Fruit fly (Drosophila melanogaster) whole organism, embryonic: ENCODE results near the gene eIF2gamma.

ENCODE experiments used
- CG10274 ChIP-seq: fragments of 200-800 bp; sonication (Bioruptor generic); optimal IDR thresholded peaks from 3 replicates; lab custom pipeline; 2017; ENCODE audit warnings: missing biosample characterization, mild to moderate bottlenecking, missing genetic modification characterization
- CG10321 ChIP-seq: fragments of 200-800 bp; sonication (Bioruptor generic); IDR thresholded peaks from 2 replicates; pipeline ENCODE4 v1.3.6; 2022; ENCODE audit warnings: missing biosample characterization, missing genetic modification characterization
- CG11695 ChIP-seq: fragments of 200-800 bp; sonication (Bioruptor generic); IDR thresholded peaks from 3 replicates; pipeline ENCODE4 v1.3.6; 2022; ENCODE audit warnings: missing biosample characterization, missing genetic modification characterization
- CG11696 ChIP-seq: fragments of 200-800 bp; sonication (Bioruptor generic); IDR thresholded peaks from 2 replicates; pipeline ENCODE4 v1.3.6; 2022; ENCODE audit warnings: missing biosample characterization, missing genetic modification characterization
- CG15479 ChIP-seq: fragments of 200-800 bp; sonication (Bioruptor generic); optimal IDR thresholded peaks from 3 replicates; lab custom pipeline; 2019; ENCODE audit warnings: missing biosample characterization, mild to moderate bottlenecking, missing genetic modification characterization, moderate library complexity
- CG17385 ChIP-seq: fragments of 200-800 bp; sonication (Bioruptor generic); optimal IDR thresholded peaks from 3 replicates; lab custom pipeline; 2018; ENCODE audit warnings: missing biosample characterization, mild to moderate bottlenecking, missing genetic modification characterization
- CG18619 ChIP-seq: fragments of 200-800 bp; sonication (Bioruptor generic); optimal IDR thresholded peaks from 3 replicates; lab custom pipeline; 2017; ENCODE audit warnings: missing biosample characterization, mild to moderate bottlenecking, missing genetic modification characterization
- CG4282 ChIP-seq: fragments of 200-800 bp; sonication (Bioruptor generic); optimal IDR thresholded peaks from 2 replicates; lab custom pipeline; 2016; ENCODE audit warnings: missing biosample characterization, missing genetic modification characterization
- CG5953 ChIP-seq: fragments of 200-800 bp; sonication (Bioruptor generic); IDR thresholded peaks from 2 replicates; pipeline ENCODE4 v1.3.6; 2022; ENCODE audit warnings: missing biosample characterization, missing genetic modification characterization
- CG6813 ChIP-seq: fragments of 200-800 bp; sonication (Bioruptor generic); optimal IDR thresholded peaks from 2 replicates; lab custom pipeline; 2017; ENCODE audit warnings: missing biosample characterization, missing genetic modification characterization, mild to moderate bottlenecking, moderate library complexity, missing genetic modification reagents
- CG7357 ChIP-seq: fragments of 200-800 bp; sonication (Bioruptor generic); IDR thresholded peaks from 3 replicates; pipeline ENCODE4 v1.3.6; 2022; ENCODE audit warnings: missing biosample characterization, missing genetic modification characterization
- CG7928 ChIP-seq: fragments of 200-800 bp; sonication (Bioruptor generic); optimal IDR thresholded peaks from 2 replicates; lab custom pipeline; 2017; ENCODE audit warnings: missing biosample characterization, mild to moderate bottlenecking, missing genetic modification characterization
- CG9797 ChIP-seq: fragments of 200-800 bp; sonication (Bioruptor generic); optimal IDR thresholded peaks from 3 replicates; lab custom pipeline; 2018; ENCODE audit warnings: missing biosample characterization, mild to moderate bottlenecking, missing genetic modification characterization
- Chrac-16 ChIP-seq: fragments of 200-800 bp; sonication (Bioruptor generic); optimal IDR thresholded peaks from 3 replicates; lab custom pipeline; 2016; ENCODE audit warnings: missing biosample characterization, missing genetic modification characterization
- D ChIP-seq, 2 experiments: fragments of 200-800 bp in 1 of 2; fragments of >200 bp in 1 of 2; sonication (Bioruptor generic) in 1 of 2; optimal IDR thresholded peaks; 2 replicates in 1 of 2; 3 replicates in 1 of 2; lab custom pipeline; 2017; ENCODE audit warnings: mild to moderate bottlenecking in 1 of 2, missing biosample characterization in 1 of 2, missing genetic modification characterization in 1 of 2, missing genetic modification reagents in 1 of 2
- Dad ChIP-seq: fragments of 200-800 bp; sonication (Bioruptor generic); optimal IDR thresholded peaks from 3 replicates; lab custom pipeline; 2016; ENCODE audit warnings: missing biosample characterization, missing genetic modification characterization
- Doc2 ChIP-seq: fragments of 200-800 bp; sonication (Bioruptor generic); IDR thresholded peaks from 2 replicates; pipeline ENCODE4 v1.3.6; 2022; ENCODE audit warnings: missing biosample characterization, missing genetic modification characterization
- H15 ChIP-seq: fragments of 200-800 bp; sonication (Bioruptor generic); IDR thresholded peaks from 3 replicates; pipeline ENCODE4 v1.3.6; 2022; ENCODE audit warnings: missing biosample characterization, missing genetic modification characterization
- HHEX ChIP-seq: fragments of 200-800 bp; sonication (Bioruptor generic); optimal IDR thresholded peaks from 3 replicates; lab custom pipeline; 2017; ENCODE audit warnings: missing biosample characterization, mild to moderate bottlenecking, missing genetic modification characterization, missing genetic modification reagents
- HLH54F ChIP-seq: fragments of 200-800 bp; sonication (Bioruptor generic); optimal IDR thresholded peaks from 3 replicates; lab custom pipeline; 2016; ENCODE audit warnings: missing biosample characterization, missing genetic modification characterization
- Hr51 ChIP-seq, 2 experiments: fragments of 200-800 bp; sonication (Bioruptor generic); optimal IDR thresholded peaks; 2 replicates in 1 of 2; 3 replicates in 1 of 2; lab custom pipeline; 2016 to 2018; ENCODE audit warnings: missing biosample characterization in 2 of 2, missing genetic modification characterization in 2 of 2, mild to moderate bottlenecking in 1 of 2, moderate library complexity in 1 of 2
- Lhr ChIP-seq: fragments of 200-800 bp; sonication (Bioruptor generic); optimal IDR thresholded peaks from 3 replicates; lab custom pipeline; 2017; ENCODE audit warnings: mild to moderate bottlenecking, missing biosample characterization, missing genetic modification reagents, missing genetic modification characterization
- Mad ChIP-seq: fragments of 200-800 bp; sonication (Bioruptor generic); optimal IDR thresholded peaks from 2 replicates; lab custom pipeline; 2016; ENCODE audit warnings: missing biosample characterization, missing genetic modification characterization
- Opbp ChIP-seq: fragments of 200-800 bp; sonication (Bioruptor generic); IDR thresholded peaks from 3 replicates; pipeline ENCODE4 v1.3.6; 2022; ENCODE audit warnings: missing biosample characterization, missing genetic modification characterization; ENCODE audit not compliant: partially characterized antibody
- Optix ChIP-seq: fragments of 200-800 bp; sonication (Bioruptor generic); IDR thresholded peaks from 3 replicates; pipeline ENCODE4 v1.3.6; 2022; ENCODE audit warnings: missing biosample characterization, missing genetic modification characterization
- abd-A ChIP-seq: fragments of 200-800 bp; sonication (Bioruptor generic); optimal IDR thresholded peaks from 3 replicates; lab custom pipeline; 2019; ENCODE audit warnings: missing biosample characterization, mild to moderate bottlenecking, missing genetic modification characterization, moderate library complexity
- bigmax ChIP-seq: fragments of 200-800 bp; sonication (Bioruptor generic); optimal IDR thresholded peaks from 2 replicates; lab custom pipeline; 2018; ENCODE audit warnings: missing biosample characterization, mild to moderate bottlenecking, missing genetic modification characterization
- bsh ChIP-seq, 2 experiments: fragments of 200-800 bp; sonication (Bioruptor generic); optimal IDR thresholded peaks; 2 replicates each; lab custom pipeline; 2017 to 2018; ENCODE audit warnings: mild to moderate bottlenecking in 2 of 2, missing biosample characterization in 2 of 2, missing genetic modification characterization in 2 of 2, moderate library complexity in 1 of 2
- chinmo ChIP-seq: fragments of 200-800 bp; sonication (Bioruptor generic); IDR thresholded peaks from 4 replicates; pipeline ENCODE4 v1.3.6; 2022; ENCODE audit warnings: missing biosample characterization, missing genetic modification characterization; ENCODE audit not compliant: partially characterized antibody
- da ChIP-seq: fragments of 200-800 bp; sonication (Bioruptor generic); optimal IDR thresholded peaks from 2 replicates; lab custom pipeline; 2016; ENCODE audit warnings: missing biosample characterization, missing genetic modification characterization
- dmrt11E ChIP-seq: fragments of 200-800 bp; sonication (Bioruptor generic); optimal IDR thresholded peaks from 3 replicates; lab custom pipeline; 2018; ENCODE audit warnings: missing biosample characterization, mild to moderate bottlenecking, missing genetic modification characterization, moderate library complexity
- dpn ChIP-seq, 2 experiments: fragments of 200-800 bp; sonication (Bioruptor generic); optimal IDR thresholded peaks; 3 replicates each; lab custom pipeline; 2016; ENCODE audit warnings: missing biosample characterization in 2 of 2, missing genetic modification characterization in 2 of 2
- dysf ChIP-seq: fragments of 200-800 bp; sonication (Bioruptor generic); IDR thresholded peaks from 3 replicates; pipeline ENCODE4 v1.3.6; 2022; ENCODE audit warnings: missing biosample characterization, missing genetic modification characterization
- gsb-n ChIP-seq: fragments of 200-800 bp; sonication (Bioruptor generic); optimal IDR thresholded peaks from 3 replicates; lab custom pipeline; 2018; ENCODE audit warnings: missing biosample characterization, mild to moderate bottlenecking, missing genetic modification characterization
- ham ChIP-seq: fragments of 200-800 bp; sonication (Bioruptor generic); IDR thresholded peaks from 2 replicates; pipeline ENCODE4 v1.3.6; 2022; ENCODE audit warnings: missing biosample characterization, missing genetic modification characterization
- hth ChIP-seq: fragments of >200 bp; optimal IDR thresholded peaks from 2 replicates; lab custom pipeline; 2017; ENCODE audit warnings: inconsistent platforms
- lilli ChIP-seq: fragments of 200-800 bp; sonication (Bioruptor generic); optimal IDR thresholded peaks from 3 replicates; lab custom pipeline; 2016; ENCODE audit warnings: missing biosample characterization, missing genetic modification characterization
- mam ChIP-seq: fragments of 200-800 bp; sonication (Bioruptor generic); optimal IDR thresholded peaks from 3 replicates; lab custom pipeline; 2016; ENCODE audit warnings: missing biosample characterization, missing genetic modification characterization
- mld ChIP-seq: fragments of 200-800 bp; sonication (Bioruptor generic); IDR thresholded peaks from 3 replicates; pipeline ENCODE4 v1.3.6; 2022; ENCODE audit warnings: missing biosample characterization, missing genetic modification characterization; ENCODE audit not compliant: partially characterized antibody
- nerfin-2 ChIP-seq: fragments of 200-800 bp; sonication (Bioruptor generic); IDR thresholded peaks from 2 replicates; pipeline ENCODE4 v1.3.6; 2022; ENCODE audit warnings: missing biosample characterization, missing genetic modification characterization; ENCODE audit not compliant: partially characterized antibody
- phol ChIP-seq: fragments of 200-800 bp; sonication (Bioruptor generic); optimal IDR thresholded peaks from 3 replicates; lab custom pipeline; 2018; ENCODE audit warnings: missing biosample characterization, mild to moderate bottlenecking, missing genetic modification characterization, moderate library complexity
- schlank ChIP-seq: fragments of 200-800 bp; sonication (Bioruptor generic); optimal IDR thresholded peaks from 2 replicates; lab custom pipeline; 2018; ENCODE audit warnings: missing biosample characterization, mild to moderate bottlenecking, missing genetic modification characterization
- sd ChIP-seq: fragments of 200-800 bp; sonication (Bioruptor generic); optimal IDR thresholded peaks from 3 replicates; lab custom pipeline; 2018; ENCODE audit warnings: missing biosample characterization, mild to moderate bottlenecking, missing genetic modification characterization, moderate library complexity
- sens-2 ChIP-seq: fragments of 200-800 bp; sonication (Bioruptor generic); IDR thresholded peaks from 2 replicates; pipeline ENCODE4 v1.3.6; 2022; ENCODE audit warnings: missing biosample characterization, missing genetic modification characterization
- so ChIP-seq: fragments of 200-800 bp; sonication (Bioruptor generic); IDR thresholded peaks from 3 replicates; pipeline ENCODE4 v1.3.6; 2022; ENCODE audit warnings: missing biosample characterization, missing genetic modification characterization
- sr ChIP-seq: fragments of 200-800 bp; sonication (Bioruptor generic); IDR thresholded peaks from 3 replicates; pipeline ENCODE4 v1.3.6; 2022; ENCODE audit warnings: missing biosample characterization, missing genetic modification characterization
- ssp ChIP-seq: fragments of 200-800 bp; sonication (Bioruptor generic); IDR thresholded peaks from 2 replicates; pipeline ENCODE4 v1.3.6; 2022; ENCODE audit warnings: missing biosample characterization, missing genetic modification characterization
- tup ChIP-seq: fragments of 200-800 bp; sonication (Bioruptor generic); optimal IDR thresholded peaks from 2 replicates; lab custom pipeline; 2016; ENCODE audit warnings: missing biosample characterization, mild to moderate bottlenecking, missing genetic modification characterization, moderate library complexity
- twi ChIP-seq: fragments of 200-800 bp; optimal IDR thresholded peaks from 2 replicates; lab custom pipeline; 2019; ENCODE audit warnings: missing biosample characterization, mild to moderate bottlenecking, missing genetic modification characterization, moderate library complexity
- zen ChIP-seq: fragments of 200-800 bp; sonication (Bioruptor generic); optimal IDR thresholded peaks from 3 replicates; lab custom pipeline; 2018; ENCODE audit warnings: missing biosample characterization, mild to moderate bottlenecking, missing genetic modification characterization, moderate library complexity

eIF2gamma gene

dm6 chr3R:15250454-15250853 lies 12.8 kb downstream of the eIF2gamma start (continued):
- no peak for TF ChIP-seq zen
- no peak for TF ChIP-seq D (optimal IDR thresholded peaks at IDR 0.05; lab: Kevin White, UChicago)
- TF ChIP-seq D (GFP tag; optimal IDR thresholded peaks at IDR 0.05; lab: Kevin White, UChicago) = peak; percentile 35
- no peak for TF ChIP-seq gsb-n
- TF ChIP-seq H15 (GFP tag; lab: Robert Waterston, UW) = peak; percentile 73
- TF ChIP-seq HLH54F (GFP tag; lab: Kevin White, UChicago) = peak; percentile 32
- TF ChIP-seq so (GFP tag; lab: Robert Waterston, UW) = peak; percentile 73; the same call in 1 of the 3 replicates
- peak; percentile 56 for TF ChIP-seq schlank (tag; lab: Kevin White, UChicago)
- TF ChIP-seq sr = 0 out of 3 replicates have a peak, but pooled peaks have one; percentile 15
- no peak for TF ChIP-seq dmrt11E (tag; lab: Kevin White, UChicago)
- TF ChIP-seq CG5953 (GFP tag; lab: Robert Waterston, UW) = peak; percentile 54; the same call in 1 of the 2 replicates
- TF ChIP-seq Lhr = no peak
- TF ChIP-seq Optix (GFP tag; lab: Robert Waterston, UW) = no peak; the same call in 2 of the 3 replicates
- TF ChIP-seq twi = no peak
- TF ChIP-seq HHEX (GFP tag; lab: Kevin White, UChicago) = peak; percentile 42
- no peak for TF ChIP-seq CG9797 (GFP tag; lab: Kevin White, UChicago)
- peak; percentile 82 for TF ChIP-seq dysf (GFP tag; lab: Robert Waterston, UW)
- TF ChIP-seq sens-2 (GFP tag; lab: Robert Waterston, UW) = no peak
- TF ChIP-seq Mad (GFP tag; lab: Kevin White, UChicago) = peak; percentile 11
- TF ChIP-seq lilli (GFP tag; lab: Kevin White, UChicago) = peak; percentile 65
- TF ChIP-seq mam (GFP tag; lab: Kevin White, UChicago) = peak; percentile 0
- TF ChIP-seq chinmo (GFP tag; lab: Robert Waterston, UW) = 0 out of 4 replicates have a peak, but pooled peaks have one; percentile 18
- peak; percentile 74 for TF ChIP-seq CG11695 (GFP tag; lab: Robert Waterston, UW)
- peak; percentile 35 for TF ChIP-seq Chrac-16
- no peak for TF ChIP-seq CG11696 (GFP tag; lab: Robert Waterston, UW)
- TF ChIP-seq Hr51 (GFP tag; optimal IDR thresholded peaks at IDR 0.05; lab: Kevin White, UChicago) = peak in 1 of 2 experiments; percentile 30
- TF ChIP-seq abd-A (tag; lab: Kevin White, UChicago) = no peak
- no peak for TF ChIP-seq sd (tag; lab: Kevin White, UChicago)
- TF ChIP-seq Doc2 (GFP tag; lab: Robert Waterston, UW) = 0 out of 2 replicates have a peak, but pooled peaks have one; percentile 5
- peak; percentile 53 for TF ChIP-seq ssp (GFP tag; lab: Robert Waterston, UW)
- TF ChIP-seq phol (tag; lab: Kevin White, UChicago) = peak; percentile 31
- no peak for TF ChIP-seq CG18619 (GFP tag; lab: Kevin White, UChicago)
- no peak for TF ChIP-seq Dad
- TF ChIP-seq da = no peak
- no peak for TF ChIP-seq CG10274
- TF ChIP-seq CG4282 = no peak
- no peak for TF ChIP-seq nerfin-2 (GFP tag; lab: Robert Waterston, UW)
- no peak for TF ChIP-seq CG17385 (GFP tag; lab: Kevin White, UChicago)
- TF ChIP-seq CG7928 = no peak
- peak; percentile 48; the same call in 1 of the 3 replicates for TF ChIP-seq CG7357 (GFP tag; lab: Robert Waterston, UW)
- peak in 1 of 2 experiments; percentile 49 for TF ChIP-seq dpn (GFP tag; optimal IDR thresholded peaks at IDR 0.05; lab: Kevin White, UChicago)
- no peak for TF ChIP-seq ham (GFP tag; lab: Robert Waterston, UW)
- TF ChIP-seq bsh (GFP tag; optimal IDR thresholded peaks at IDR 0.05; lab: Kevin White, UChicago) = no peak
- no peak for TF ChIP-seq Opbp (GFP tag; lab: Robert Waterston, UW)
- TF ChIP-seq bigmax (GFP tag; lab: Kevin White, UChicago) = no peak
- peak; percentile 66 for TF ChIP-seq CG6813
- TF ChIP-seq tup = no peak
- TF ChIP-seq mld (GFP tag; lab: Robert Waterston, UW) = no peak
- no peak for TF ChIP-seq hth
- TF ChIP-seq CG10321 (GFP tag; lab: Robert Waterston, UW) = peak; percentile 30; the same call in 1 of the 2 replicates
- no peak for TF ChIP-seq CG15479 (GFP tag; lab: Kevin White, UChicago)
